Fruit fly (Drosophila melanogaster): Measurements from ENCODE around the gene bip1.

DNA sequence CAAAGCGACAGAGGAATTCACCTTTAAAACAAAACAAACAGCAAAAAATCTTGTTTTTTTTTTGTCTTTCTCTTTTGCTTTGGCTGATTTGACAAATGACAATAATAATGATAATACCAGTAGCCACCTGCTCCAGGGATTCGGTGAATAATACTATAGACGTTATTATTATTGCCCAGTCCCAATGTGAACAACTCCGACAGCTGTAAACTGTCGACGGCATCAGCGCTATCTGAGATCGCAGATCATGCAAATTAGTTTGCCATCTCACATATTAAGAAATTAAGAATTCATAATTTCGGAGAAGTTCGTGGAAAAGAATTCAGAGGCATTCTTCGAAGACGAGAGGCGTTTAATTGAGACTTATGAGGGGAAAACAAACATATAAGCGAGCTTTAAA lies 27.7 kb upstream of the bip1 start:
- TF ChIP-seq wdn (GFP tag; IDR thresholded peaks at IDR 0.05) (no peak), sens-2 (GFP tag; IDR thresholded peaks at IDR 0.05) (no peak), gcm (GFP tag; optimal IDR thresholded peaks at IDR 0.05) (no peak), pan (optimal IDR thresholded peaks at IDR 0.05) (no peak), pan (GFP tag; optimal IDR thresholded peaks at IDR 0.05 in 1 of 2, IDR thresholded peaks at IDR 0.05 in 1 of 2) (no peak), ewg (GFP tag; optimal IDR thresholded peaks at IDR 0.05) (no peak), Dp (GFP tag; optimal IDR thresholded peaks at IDR 0.05) (no peak), corto (GFP tag; optimal IDR thresholded peaks at IDR 0.05) (no peak), CrebB (tag; optimal IDR thresholded peaks at IDR 0.05) (no peak), CG12299 (tag; optimal IDR thresholded peaks at IDR 0.05) (no peak), CG10543 (GFP tag; optimal IDR thresholded peaks at IDR 0.05) (no peak), E2f1 (GFP tag; IDR thresholded peaks at IDR 0.05) (no peak)
